In genomic region chrV:14800402-14800801, ce11 we compare ENCODE assay signal across 1 worm cellular context.
TF ChIP-seq lines count a peak whose summit lies in the region.

No protein-coding gene starts in this region.

TF ChIP-seq in whole organism, L1 larva, 84 proteins besides CTCF, POLR2A, EP300 and RAD21 (continued from another document):
- peak; percentile 89 for TF ChIP-seq vab-15 (tag; optimal IDR thresholded peaks at IDR 0.05; lab: Kevin White, UChicago)
- peak; percentile 93 for TF ChIP-seq lin-14 (GFP tag; optimal IDR thresholded peaks at IDR 0.05; lab: Kevin White, UChicago)
- TF ChIP-seq ztf-11 (tag; optimal IDR thresholded peaks at IDR 0.05; lab: Kevin White, UChicago) = no peak
- TF ChIP-seq pag-3 (tag; optimal IDR thresholded peaks at IDR 0.05; lab: Kevin White, UChicago; ENCODE audit: borderline replicate concordance, insufficient read depth) = peak; percentile 33
- no peak for TF ChIP-seq hpl-2 (GFP tag; optimal IDR thresholded peaks at IDR 0.05; lab: Kevin White, UChicago)
- no peak for TF ChIP-seq nhr-237 (tag; optimal IDR thresholded peaks at IDR 0.05; lab: Kevin White, UChicago)
- peak; percentile 20 for TF ChIP-seq unc-130 (tag; optimal IDR thresholded peaks at IDR 0.05; lab: Kevin White, UChicago)
- TF ChIP-seq irx-1 (tag; optimal IDR thresholded peaks at IDR 0.05; lab: Kevin White, UChicago) = no peak
- TF ChIP-seq nhr-90 (tag; optimal IDR thresholded peaks at IDR 0.05; lab: Kevin White, UChicago; ENCODE audit: poor library complexity) = no peak
